Fruit fly (Drosophila melanogaster) whole organism, wandering third instar larva: ENCODE data around the gene CG10862.

Source experiments
- Abd-B ChIP-seq: fragments of >200 bp; optimal IDR thresholded peaks from 2 replicates; lab custom pipeline; 2017; ENCODE audit warnings: missing biosample characterization, missing genetic modification characterization
- CG32264 ChIP-seq: fragments of 200-800 bp; sonication (Bioruptor generic); optimal IDR thresholded peaks from 2 replicates; lab custom pipeline; 2016; ENCODE audit warnings: missing biosample characterization, missing genetic modification characterization
- CG9705 ChIP-seq: fragments of 200-800 bp; sonication (Bioruptor generic); optimal IDR thresholded peaks from 2 replicates; lab custom pipeline; 2018; ENCODE audit warnings: missing biosample characterization, mild to moderate bottlenecking, missing genetic modification characterization
- CrebA ChIP-seq: fragments of 200-800 bp; sonication (Bioruptor generic); optimal IDR thresholded peaks from 2 replicates; lab custom pipeline; 2016; ENCODE audit warnings: missing biosample characterization, mild to moderate bottlenecking, missing genetic modification characterization, borderline replicate concordance
- Dfd ChIP-seq: fragments of >200 bp; optimal IDR thresholded peaks from 2 replicates; lab custom pipeline; 2017; ENCODE audit warnings: missing biosample characterization, missing genetic modification characterization
- Dif ChIP-seq: fragments of 200-275, 200-300 bp; sonication (Bioruptor generic); optimal IDR thresholded peaks from 2 replicates; lab custom pipeline; 2018; ENCODE audit warnings: missing biosample characterization, missing genetic modification characterization; ENCODE audit not compliant: partially characterized antibody
- GATAd ChIP-seq: sonication (Bioruptor generic); optimal IDR thresholded peaks from 2 replicates; lab custom pipeline; 2016; ENCODE audit warnings: missing biosample characterization, missing genetic modification characterization
- HLH106 ChIP-seq: fragments of 200-800 bp; optimal IDR thresholded peaks from 3 replicates; lab custom pipeline; 2019; ENCODE audit warnings: missing biosample characterization, mild to moderate bottlenecking, missing genetic modification characterization, moderate library complexity
- Hnf4 ChIP-seq: fragments of 200-800 bp; sonication (Bioruptor generic); optimal IDR thresholded peaks from 2 replicates; lab custom pipeline; 2016; ENCODE audit warnings: missing biosample characterization, mild to moderate bottlenecking, missing genetic modification characterization
- Hr78 ChIP-seq: fragments of >200 bp; optimal IDR thresholded peaks from 2 replicates; lab custom pipeline; 2017; ENCODE audit warnings: missing biosample characterization, missing genetic modification characterization
- Hr83 ChIP-seq: fragments of 200-300 bp; sonication (Bioruptor generic); optimal IDR thresholded peaks from 2 replicates; lab custom pipeline; 2016; ENCODE audit warnings: missing biosample characterization, mild to moderate bottlenecking, missing genetic modification characterization, moderate library complexity; ENCODE audit not compliant: poor library complexity, severe bottlenecking
- Jra ChIP-seq: sonication (Bioruptor generic); optimal IDR thresholded peaks from 2 replicates; lab custom pipeline; 2016; ENCODE audit warnings: missing biosample characterization, missing genetic modification characterization
- Mio ChIP-seq: sonication (Bioruptor generic); optimal IDR thresholded peaks from 2 replicates; lab custom pipeline; 2016; ENCODE audit warnings: missing biosample characterization, missing genetic modification characterization
- Myc ChIP-seq: fragments of >200 bp; optimal IDR thresholded peaks from 2 replicates; lab custom pipeline; 2017
- N ChIP-seq: fragments of >200 bp; optimal IDR thresholded peaks from 2 replicates; lab custom pipeline; 2018; ENCODE audit warnings: missing biosample characterization, missing external identifiers, missing genetic modification characterization
- OdsH ChIP-seq: fragments of 200-800 bp; sonication (Bioruptor generic); optimal IDR thresholded peaks from 2 replicates; lab custom pipeline; 2016; ENCODE audit warnings: missing biosample characterization, mild to moderate bottlenecking, missing genetic modification characterization
- Rel ChIP-seq, 2 experiments: fragments of 200-800 bp; sonication (Bioruptor generic) in 1 of 2; optimal IDR thresholded peaks; 2 replicates in 1 of 2; 3 replicates in 1 of 2; lab custom pipeline; 2016 to 2019; ENCODE audit warnings: mild to moderate bottlenecking in 2 of 2, missing biosample characterization in 2 of 2, missing genetic modification characterization in 2 of 2, moderate library complexity in 1 of 2
- Sp1 ChIP-seq: fragments of 200-800 bp; sonication (Bioruptor generic); optimal IDR thresholded peaks from 3 replicates; lab custom pipeline; 2019; ENCODE audit warnings: missing biosample characterization, mild to moderate bottlenecking, missing genetic modification characterization, moderate library complexity
- Vsx2 ChIP-seq: fragments of 200-300, 225-300 bp; sonication (Bioruptor generic); optimal IDR thresholded peaks from 2 replicates; lab custom pipeline; 2018; ENCODE audit warnings: missing biosample characterization, missing genetic modification characterization; ENCODE audit not compliant: partially characterized antibody
- br ChIP-seq: fragments of 200-800 bp; sonication (Bioruptor generic); optimal IDR thresholded peaks from 2 replicates; lab custom pipeline; 2016; ENCODE audit warnings: missing biosample characterization, missing genetic modification characterization
- brk ChIP-seq: fragments of 200-800 bp; sonication (Bioruptor generic); optimal IDR thresholded peaks from 2 replicates; lab custom pipeline; 2016; ENCODE audit warnings: missing biosample characterization, mild to moderate bottlenecking, missing genetic modification characterization
- dl ChIP-seq, 2 experiments: fragments of 175-275, 200-275 bp in 1 of 2; fragments of 200-275 bp in 1 of 2; sonication (Bioruptor generic); optimal IDR thresholded peaks; lab custom pipeline; 2018; ENCODE audit warnings: mild to moderate bottlenecking in 2 of 2, missing biosample characterization in 2 of 2, missing genetic modification characterization in 2 of 2, moderate library complexity in 2 of 2; ENCODE audit not compliant: partially characterized antibody in 2 of 2, insufficient read depth in 1 of 2
- dmrt93B ChIP-seq: fragments of 200-800 bp; sonication (Bioruptor generic); optimal IDR thresholded peaks from 2 replicates; lab custom pipeline; 2018; ENCODE audit warnings: missing biosample characterization, mild to moderate bottlenecking, missing genetic modification characterization
- dsf ChIP-seq: sonication (Bioruptor generic); optimal IDR thresholded peaks from 2 replicates; lab custom pipeline; 2016; ENCODE audit warnings: missing biosample characterization, missing genetic modification characterization, borderline replicate concordance
- ey ChIP-seq: fragments of 200-800 bp; sonication (Bioruptor generic); optimal IDR thresholded peaks from 2 replicates; lab custom pipeline; 2016; ENCODE audit warnings: missing biosample characterization, missing genetic modification characterization
- foxo ChIP-seq, 2 experiments: fragments of 200-800 bp; sonication (Bioruptor generic); optimal IDR thresholded peaks; 2 replicates in 1 of 2; 3 replicates in 1 of 2; lab custom pipeline; 2016 to 2017; ENCODE audit warnings: missing biosample characterization in 2 of 2, missing genetic modification characterization in 2 of 2
- fru ChIP-seq: fragments of 200-800 bp; sonication (Bioruptor generic); optimal IDR thresholded peaks from 3 replicates; lab custom pipeline; 2016; ENCODE audit warnings: missing biosample characterization, mild to moderate bottlenecking, missing genetic modification characterization
- h ChIP-seq: fragments of 200-800 bp; sonication (Bioruptor generic); optimal IDR thresholded peaks from 3 replicates; lab custom pipeline; 2016; ENCODE audit warnings: missing biosample characterization, mild to moderate bottlenecking, missing genetic modification characterization
- jim ChIP-seq: fragments of 175-275, 200-325 bp; sonication (Bioruptor generic); optimal IDR thresholded peaks from 2 replicates; lab custom pipeline; 2016; ENCODE audit warnings: missing biosample characterization, mild to moderate bottlenecking, missing genetic modification characterization
- lola ChIP-seq: fragments of >200 bp; optimal IDR thresholded peaks from 2 replicates; lab custom pipeline; 2017; ENCODE audit warnings: missing biosample characterization, missing genetic modification characterization
- pan ChIP-seq: fragments of >200 bp; optimal IDR thresholded peaks from 2 replicates; lab custom pipeline; 2017
- psq ChIP-seq: fragments of 200-800 bp; sonication (Bioruptor generic); optimal IDR thresholded peaks from 3 replicates; lab custom pipeline; 2017; ENCODE audit warnings: missing biosample characterization, mild to moderate bottlenecking, missing genetic modification characterization, moderate library complexity
- rgr ChIP-seq: fragments of 200-800 bp; sonication (Bioruptor generic); optimal IDR thresholded peaks from 3 replicates; lab custom pipeline; 2016; ENCODE audit warnings: missing biosample characterization, mild to moderate bottlenecking, missing genetic modification characterization
- sage ChIP-seq: fragments of 200-800 bp; sonication (Bioruptor generic); optimal IDR thresholded peaks from 2 replicates; lab custom pipeline; 2016; ENCODE audit warnings: missing biosample characterization, mild to moderate bottlenecking, missing genetic modification characterization
- sv ChIP-seq: fragments of 200-800 bp; sonication (Bioruptor generic); optimal IDR thresholded peaks from 3 replicates; lab custom pipeline; 2016; ENCODE audit warnings: missing biosample characterization, missing genetic modification characterization
- tai ChIP-seq: sonication (Bioruptor generic); optimal IDR thresholded peaks from 2 replicates; lab custom pipeline; 2016; ENCODE audit warnings: missing biosample characterization, missing genetic modification characterization
- usp ChIP-seq: fragments of >200 bp; optimal IDR thresholded peaks from 2 replicates; lab custom pipeline; 2017; ENCODE audit warnings: missing biosample characterization, missing genetic modification characterization
- woc ChIP-seq: sonication (Bioruptor generic); optimal IDR thresholded peaks from 2 replicates; lab custom pipeline; 2016; ENCODE audit warnings: missing biosample characterization, mild to moderate bottlenecking, missing genetic modification characterization

Gene CG10862

dm6 chr3L:3691639-3692038 is 37.1 kb upstream of the CG10862 start:
- TF ChIP-seq foxo (GFP tag; optimal IDR thresholded peaks at IDR 0.05; lab: Kevin White, UChicago) (peak in 1 of 2 experiments; percentile 43), GATAd (no peak), Abd-B (GFP tag; lab: Kevin White, UChicago) (no peak), brk (GFP tag; lab: Kevin White, UChicago) (no peak), Jra (GFP tag; lab: Kevin White, UChicago) (no peak), HLH106 (tag; lab: Kevin White, UChicago) (no peak), psq (peak; percentile 7), Dfd (GFP tag; lab: Kevin White, UChicago) (no peak), dsf (GFP tag; lab: Kevin White, UChicago) (peak; percentile 8), CG9705 (GFP tag; lab: Kevin White, UChicago) (peak; percentile 57), Hnf4 (GFP tag; lab: Kevin White, UChicago) (peak; percentile 28), tai (GFP tag; lab: Kevin White, UChicago) (no peak), jim (GFP tag; lab: Kevin White, UChicago) (no peak), N (GFP tag; lab: Kevin White, UChicago) (no peak), Vsx2 (GFP tag; lab: Kevin White, UChicago) (no peak), sv (GFP tag; lab: Kevin White, UChicago) (no peak), br (peak; percentile 64), fru (peak; percentile 20), Rel (GFP tag; optimal IDR thresholded peaks at IDR 0.05; lab: Kevin White, UChicago) (no peak), Rel (tag; optimal IDR thresholded peaks at IDR 0.05; lab: Kevin White, UChicago) (peak; percentile 21), ey (GFP tag; lab: Kevin White, UChicago) (peak; percentile 14), lola (GFP tag; lab: Kevin White, UChicago) (no peak), woc (GFP tag; lab: Kevin White, UChicago) (no peak), Hr83 (GFP tag; lab: Kevin White, UChicago) (peak; percentile 44), Myc (lab: Kevin White, UChicago) (no peak), Dif (GFP tag; lab: Kevin White, UChicago) (no peak), Sp1 (GFP tag; lab: Kevin White, UChicago) (peak; percentile 69), Hr78 (no peak), dmrt93B (GFP tag; lab: Kevin White, UChicago) (peak; percentile 52), h (GFP tag; lab: Kevin White, UChicago) (peak; percentile 13), Mio (no peak), OdsH (GFP tag; lab: Kevin White, UChicago) (peak; percentile 35), dl (GFP tag; optimal IDR thresholded peaks at IDR 0.05; lab: Kevin White, UChicago; ENCODE audit: insufficient read depth in 1 of 2, partially characterized antibody in 2 of 2) (no peak), CrebA (GFP tag; lab: Kevin White, UChicago) (no peak), sage (no peak), usp (GFP tag; lab: Kevin White, UChicago) (no peak), rgr (GFP tag; lab: Kevin White, UChicago) (peak; percentile 55), pan (lab: Kevin White, UChicago) (no peak), CG32264 (GFP tag; lab: Kevin White, UChicago) (no peak)

dm6 chr3L:3690085-3690484 is 35.5 kb upstream of the CG10862 start:
- no peak for TF ChIP-seq CG9705 (GFP tag; lab: Kevin White, UChicago)
- TF ChIP-seq GATAd, result no peak
- no peak for TF ChIP-seq usp (GFP tag; lab: Kevin White, UChicago)

dm6 chr3L:3686274-3686673 is 31.7 kb upstream of the CG10862 start:
- TF ChIP-seq foxo (GFP tag; optimal IDR thresholded peaks at IDR 0.05; lab: Kevin White, UChicago) (peak in 1 of 2 experiments; percentile 21), br (peak; percentile 7), dsf (GFP tag; lab: Kevin White, UChicago) (no peak)
